Worm (Caenorhabditis elegans) whole organism, mixed stage, embryonic: Measurements from ENCODE around the gene F26H11.8.

Experiments used
- M03D4.4 ChIP-seq: sonication (generic microtip); optimal IDR thresholded peaks from 2 replicates; lab custom pipeline; 2017; ENCODE audit warnings: mild to moderate bottlenecking, missing genetic modification characterization, missing compliant biosample characterization
- bed-3 ChIP-seq: fragments of 200-800 bp; sonication (Bioruptor generic); optimal IDR thresholded peaks from 3 replicates; lab custom pipeline; 2018; ENCODE audit warnings: mild to moderate bottlenecking, missing genetic modification characterization, moderate library complexity, missing compliant biosample characterization
- blmp-1 ChIP-seq: fragments of 150-350 bp; optimal IDR thresholded peaks from 2 replicates; lab custom pipeline; 2014; ENCODE audit warnings: missing biosample characterization, missing genetic modification characterization
- ceh-39 ChIP-seq: fragments of 150-350 bp; optimal IDR thresholded peaks from 2 replicates; lab custom pipeline; 2014; ENCODE audit warnings: missing biosample characterization, missing genetic modification characterization
- ceh-43 ChIP-seq: fragments of 200-800 bp; sonication (Bioruptor generic); optimal IDR thresholded peaks from 2 replicates; lab custom pipeline; 2018; ENCODE audit warnings: mild to moderate bottlenecking, missing genetic modification characterization, moderate library complexity, missing compliant biosample characterization
- ceh-83 ChIP-seq: fragments of 200-800 bp; sonication (Bioruptor generic); optimal IDR thresholded peaks from 2 replicates; lab custom pipeline; 2018; ENCODE audit warnings: mild to moderate bottlenecking, missing genetic modification characterization, missing compliant biosample characterization
- ces-1 ChIP-seq: fragments of 150-350 bp; optimal IDR thresholded peaks from 2 replicates; lab custom pipeline; 2014; ENCODE audit warnings: missing biosample characterization, missing genetic modification reagents, missing genetic modification characterization
- cnd-1 ChIP-seq: fragments of 200-800 bp; sonication (Bioruptor generic); optimal IDR thresholded peaks from 2 replicates; lab custom pipeline; 2018; ENCODE audit warnings: mild to moderate bottlenecking, missing genetic modification characterization, missing compliant biosample characterization
- drap-1 ChIP-seq: fragments of 200-800 bp; sonication (Bioruptor generic); optimal IDR thresholded peaks from 3 replicates; lab custom pipeline; 2018; ENCODE audit warnings: mild to moderate bottlenecking, missing genetic modification characterization, missing compliant biosample characterization
- flh-1 ChIP-seq: fragments of 200-800 bp; sonication (Bioruptor generic); optimal IDR thresholded peaks from 2 replicates; lab custom pipeline; 2018; ENCODE audit warnings: mild to moderate bottlenecking, missing genetic modification characterization, moderate library complexity, missing compliant biosample characterization
- ham-2 ChIP-seq: fragments of 200-800 bp; sonication (Bioruptor generic); optimal IDR thresholded peaks from 2 replicates; lab custom pipeline; 2018; ENCODE audit warnings: mild to moderate bottlenecking, missing genetic modification characterization, missing compliant biosample characterization
- hlh-1 ChIP-seq: fragments of 150-350 bp; optimal IDR thresholded peaks from 2 replicates; lab custom pipeline; 2014; ENCODE audit warnings: missing biosample characterization, missing genetic modification reagents, missing genetic modification characterization
- lin-13 ChIP-seq: fragments of 150-350 bp; optimal IDR thresholded peaks from 2 replicates; lab custom pipeline; 2014; ENCODE audit warnings: missing biosample characterization, missing genetic modification characterization
- lin-32 ChIP-seq: fragments of 200-800 bp; sonication (Bioruptor generic); optimal IDR thresholded peaks from 2 replicates; lab custom pipeline; 2018; ENCODE audit warnings: mild to moderate bottlenecking, missing genetic modification characterization, missing compliant biosample characterization
- lsy-2 ChIP-seq: fragments of 150-350 bp; optimal IDR thresholded peaks from 2 replicates; lab custom pipeline; 2014; ENCODE audit warnings: missing biosample characterization, missing genetic modification characterization
- mab-5 ChIP-seq: fragments of 150-350 bp; optimal IDR thresholded peaks from 2 replicates; lab custom pipeline; 2014; ENCODE audit warnings: missing biosample characterization, missing genetic modification characterization
- mep-1 ChIP-seq: fragments of 150-350 bp; optimal IDR thresholded peaks from 2 replicates; lab custom pipeline; 2017; ENCODE audit warnings: missing biosample characterization, missing genetic modification reagents, missing genetic modification characterization, inconsistent platforms
- mls-2 ChIP-seq: sonication (generic microtip); optimal IDR thresholded peaks from 2 replicates; lab custom pipeline; 2016; ENCODE audit warnings: mild to moderate bottlenecking, missing genetic modification characterization, moderate library complexity, missing compliant biosample characterization
- nhr-2 ChIP-seq: fragments of 150-350 bp; optimal IDR thresholded peaks from 2 replicates; lab custom pipeline; 2014; ENCODE audit warnings: missing biosample characterization, missing genetic modification characterization
- nhr-237 ChIP-seq: fragments of 150-350 bp; optimal IDR thresholded peaks from 2 replicates; lab custom pipeline; 2014; ENCODE audit warnings: missing biosample characterization, missing genetic modification characterization
- pha-4 ChIP-seq: fragments of 150-350 bp; optimal IDR thresholded peaks from 2 replicates; lab custom pipeline; 2018; ENCODE audit warnings: missing biosample characterization, missing genetic modification reagents, missing genetic modification characterization
- snpc-4 ChIP-seq: fragments of 150-350 bp; optimal IDR thresholded peaks from 2 replicates; lab custom pipeline; 2014; ENCODE audit warnings: missing biosample characterization, missing genetic modification characterization
- sptf-1 ChIP-seq: sonication (generic microtip); optimal IDR thresholded peaks from 2 replicates; lab custom pipeline; 2017; ENCODE audit warnings: mild to moderate bottlenecking, missing genetic modification characterization, moderate library complexity, missing compliant biosample characterization
- unc-120 ChIP-seq: sonication (generic microtip); optimal IDR thresholded peaks from 2 replicates; lab custom pipeline; 2017; ENCODE audit warnings: missing genetic modification characterization, missing compliant biosample characterization; ENCODE audit not compliant: poor library complexity, severe bottlenecking
- unc-62 ChIP-seq: fragments of 150-350 bp; optimal IDR thresholded peaks from 2 replicates; lab custom pipeline; 2014; ENCODE audit warnings: missing biosample characterization, missing genetic modification reagents, missing genetic modification characterization
- zip-8 ChIP-seq: fragments of 150-350 bp; optimal IDR thresholded peaks from 2 replicates; lab custom pipeline; 2014; ENCODE audit warnings: missing biosample characterization, missing genetic modification characterization

F26H11.8 gene

DNA sequence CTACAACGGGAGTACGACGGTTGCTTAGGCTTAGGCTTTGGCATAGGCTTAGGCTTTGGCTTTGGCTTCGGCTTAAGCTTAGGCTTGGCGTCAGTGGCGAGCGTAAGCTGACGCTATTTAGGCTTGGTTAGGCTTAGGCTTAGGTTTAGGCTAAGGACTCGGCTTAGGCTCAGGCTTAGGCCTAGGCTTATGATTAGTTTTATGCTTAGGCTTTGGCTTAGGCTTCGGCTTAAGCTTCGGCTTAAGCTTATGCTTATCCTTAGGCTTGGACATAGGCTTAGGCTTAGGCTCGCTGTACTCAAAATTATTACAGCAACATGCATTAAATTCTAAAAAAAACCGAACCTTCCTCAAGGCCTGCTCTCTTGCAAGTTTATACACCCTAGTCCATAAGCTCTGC, 13.7 kb upstream of the F26H11.8 start:
- TF ChIP-seq mep-1 (no peak), ceh-43 (no peak), lsy-2 (tag; lab: Kevin White, UChicago) (no peak), ham-2 (GFP tag; lab: Kevin White, UChicago) (peak; percentile 21), lin-13 (tag; lab: Kevin White, UChicago) (no peak), nhr-237 (no peak)

DNA sequence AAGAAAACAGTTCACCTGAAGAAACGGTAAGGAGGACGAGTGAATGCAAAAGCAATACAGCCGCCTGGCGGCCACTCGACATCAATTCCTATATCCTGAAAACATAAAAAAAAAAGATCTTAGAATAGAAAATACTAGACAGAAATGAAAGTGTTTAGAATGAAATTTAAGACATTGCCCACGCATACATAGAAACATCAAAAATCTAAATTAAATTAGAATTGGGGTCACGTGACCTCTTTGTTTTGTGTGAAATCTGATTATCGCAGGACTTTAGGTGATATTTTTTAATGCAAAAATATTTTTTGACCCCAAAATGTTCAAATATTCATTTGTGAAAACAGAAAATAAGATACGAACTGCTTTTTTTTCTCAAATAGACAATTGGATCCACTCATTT, 10.5 kb upstream of the F26H11.8 start, which contains the start of gene acr-20:
Gene acr-20 (minus strand): TSS at position 101 of the 400 bp plus-strand sequence.
- TF ChIP-seq ceh-83 (GFP tag; lab: Kevin White, UChicago) (no peak), drap-1 (GFP tag; lab: Kevin White, UChicago) (no peak), ces-1 (no peak), lsy-2 (tag; lab: Kevin White, UChicago) (no peak)

DNA sequence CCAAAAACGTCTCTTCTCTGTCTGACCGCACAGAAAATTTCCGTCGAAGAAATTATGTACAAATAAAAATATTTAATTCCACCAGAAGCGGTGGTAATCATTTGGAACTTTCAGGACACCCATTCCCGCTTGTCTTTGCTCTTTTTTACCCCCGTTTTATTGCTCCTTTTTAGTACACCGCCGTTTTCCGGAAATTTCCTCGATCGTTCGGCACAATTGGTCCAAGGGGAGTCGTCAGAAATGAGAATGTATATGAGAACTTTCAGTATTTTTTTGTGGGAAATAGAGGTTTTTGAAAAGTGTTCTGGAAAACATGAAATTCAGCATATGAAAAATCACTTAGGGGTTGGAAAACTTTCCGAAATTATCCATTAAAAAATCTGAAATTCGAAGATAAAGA, 7.5 kb upstream of the F26H11.8 start:
- TF ChIP-seq lin-13 (tag; lab: Kevin White, UChicago) = no peak
- no peak for TF ChIP-seq sptf-1 (tag; lab: Kevin White, UChicago)
- TF ChIP-seq ceh-43 = no peak
- no peak for TF ChIP-seq bed-3 (GFP tag; lab: Kevin White, UChicago)

DNA sequence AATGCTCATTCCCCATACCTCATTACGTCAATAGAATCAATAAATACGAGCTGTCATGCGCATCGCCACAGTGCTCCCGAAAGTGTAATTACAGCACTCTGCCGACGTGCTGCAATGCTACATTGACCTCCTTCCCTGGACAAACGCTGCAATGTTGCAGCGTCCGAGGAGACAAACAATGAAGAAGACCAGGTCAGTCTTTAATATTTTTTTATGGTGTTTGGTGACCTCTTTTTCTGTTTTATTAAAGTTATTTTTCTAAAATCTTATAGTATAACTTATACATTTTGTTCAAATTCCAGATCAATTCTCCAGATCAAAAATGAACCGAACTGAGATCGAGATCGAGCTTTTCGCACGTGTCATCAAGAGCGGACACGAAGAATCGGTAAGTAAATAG, 6.9 kb upstream of the F26H11.8 start, which contains the start of gene sdz-26:
Gene sdz-26 (plus strand): TSS at position 301 of the 400 bp plus-strand sequence.
- TF ChIP-seq zip-8 (tag; lab: Kevin White, UChicago) (no peak), ceh-83 (GFP tag; lab: Kevin White, UChicago) (no peak), flh-1 (GFP tag; lab: Kevin White, UChicago) (no peak), blmp-1 (tag; lab: Kevin White, UChicago) (no peak), mep-1 (no peak), lin-32 (GFP tag; lab: Kevin White, UChicago) (no peak)

DNA sequence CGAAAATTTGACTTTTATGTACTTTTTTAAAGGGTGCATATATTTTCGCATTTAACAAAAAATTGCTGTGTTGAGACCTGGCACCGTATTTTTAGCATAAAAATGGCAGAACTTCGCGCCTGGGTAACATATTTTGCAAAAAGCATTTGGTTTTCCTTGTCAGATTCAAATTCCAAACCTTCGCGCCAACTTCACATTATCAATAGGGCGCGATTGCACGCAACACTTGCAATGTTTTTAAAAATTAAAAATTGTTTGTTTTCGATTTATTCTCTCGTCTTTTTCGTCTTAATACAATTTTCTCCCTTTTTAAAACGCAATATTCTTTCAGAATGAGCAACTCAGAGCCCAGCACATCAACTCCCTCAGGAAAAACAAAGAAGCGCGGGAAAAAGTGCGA, 4.7 kb upstream of the F26H11.8 start, which contains the start of gene mes-2:
Gene mes-2 (plus strand): TSS at position 330 of the 400 bp plus-strand sequence.
- no peak for TF ChIP-seq blmp-1 (tag; lab: Kevin White, UChicago)
- TF ChIP-seq flh-1 (GFP tag; lab: Kevin White, UChicago) = no peak
- TF ChIP-seq nhr-237 = peak; percentile 50
- TF ChIP-seq snpc-4 (tag; lab: Kevin White, UChicago) = no peak
- no peak for TF ChIP-seq ham-2 (GFP tag; lab: Kevin White, UChicago)
- peak; percentile 60 for TF ChIP-seq pha-4 (tag; lab: Kevin White, UChicago)
- no peak for TF ChIP-seq mab-5 (tag; lab: Kevin White, UChicago)
- peak; percentile 21 for TF ChIP-seq unc-62 (GFP tag; lab: Kevin White, UChicago)
- peak; percentile 53 for TF ChIP-seq ceh-83 (GFP tag; lab: Kevin White, UChicago)
- TF ChIP-seq M03D4.4 (tag; lab: Kevin White, UChicago) = no peak
- peak; percentile 60 for TF ChIP-seq lin-13 (tag; lab: Kevin White, UChicago)
- TF ChIP-seq mep-1 = peak; percentile 88
- TF ChIP-seq ceh-43 = no peak
- peak; percentile 14 for TF ChIP-seq sptf-1 (tag; lab: Kevin White, UChicago)
- peak; percentile 3 for TF ChIP-seq nhr-2 (tag; lab: Kevin White, UChicago)
- no peak for TF ChIP-seq unc-120
- TF ChIP-seq lsy-2 (tag; lab: Kevin White, UChicago) = peak; percentile 37
- TF ChIP-seq hlh-1 (tag; lab: Kevin White, UChicago) = peak; percentile 68
- peak; percentile 57 for TF ChIP-seq ces-1

DNA sequence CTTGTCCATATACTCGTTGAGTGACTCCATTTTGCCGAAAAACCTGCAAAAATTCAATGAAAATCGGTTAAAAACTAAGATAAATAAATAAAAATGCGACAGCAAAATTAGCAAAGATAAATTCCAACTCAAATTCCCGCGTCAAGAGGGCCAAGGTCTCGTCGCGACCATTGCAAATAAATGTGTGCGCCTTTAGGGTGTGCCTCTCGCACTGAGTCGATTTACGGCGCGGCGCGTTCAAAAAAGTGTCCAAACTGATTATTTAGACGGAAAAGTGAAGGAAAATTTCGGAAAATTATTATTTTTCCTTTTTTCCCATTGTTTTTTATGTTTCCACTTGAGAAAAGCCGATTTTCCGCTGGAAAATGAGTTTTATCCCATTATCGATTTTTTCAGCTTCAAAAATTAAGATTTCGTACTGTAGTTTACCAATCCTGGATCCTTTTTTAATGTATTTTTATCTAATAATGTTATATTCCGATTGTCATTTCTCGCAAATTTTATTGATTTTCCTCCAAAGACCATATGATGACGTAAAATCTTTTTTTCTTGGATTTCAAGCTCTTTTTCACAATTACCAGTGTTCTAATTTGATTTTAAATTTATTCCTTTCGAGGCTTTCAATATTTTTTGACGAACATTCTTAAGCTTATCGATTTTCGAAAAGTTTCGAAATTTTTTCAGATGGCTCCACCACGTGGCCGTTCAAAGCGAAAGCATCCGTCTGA, 1.9 kb downstream of the F26H11.8 start, which contains the start of the genes kbp-3 and nurf-1:
Gene kbp-3 (minus strand): TSS at position 43 of the 728 bp plus-strand sequence.
Gene nurf-1 (plus strand): TSS at position 678 of the 728 bp plus-strand sequence.
- TF ChIP-seq pha-4 (tag; lab: Kevin White, UChicago) = peak; percentile 32
- TF ChIP-seq cnd-1 (tag; lab: Kevin White, UChicago) = peak; percentile 1
- TF ChIP-seq blmp-1 (tag; lab: Kevin White, UChicago) = no peak
- peak; percentile 56 for TF ChIP-seq unc-120
- peak; percentile 57 for TF ChIP-seq ces-1
- peak; percentile 37 for TF ChIP-seq hlh-1 (tag; lab: Kevin White, UChicago)
- TF ChIP-seq mls-2 (tag; lab: Kevin White, UChicago) = no peak
- peak; percentile 79 for TF ChIP-seq mep-1
- peak; percentile 18 for TF ChIP-seq unc-62 (GFP tag; lab: Kevin White, UChicago)
- peak; percentile 49 for TF ChIP-seq lin-13 (tag; lab: Kevin White, UChicago)
- TF ChIP-seq nhr-237 = peak; percentile 22
- TF ChIP-seq ceh-83 (GFP tag; lab: Kevin White, UChicago) = no peak
- TF ChIP-seq ceh-39 = peak; percentile 15
- TF ChIP-seq lsy-2 (tag; lab: Kevin White, UChicago) = peak; percentile 62
- peak; percentile 21 for TF ChIP-seq sptf-1 (tag; lab: Kevin White, UChicago)
